Worm (Caenorhabditis elegans) whole organism, L2 larva: Measurements from ENCODE around the gene pyc-1.

Source experiments
- C34F6.9 ChIP-seq: fragments of 150-350 bp; optimal IDR thresholded peaks from 2 replicates; lab custom pipeline; 2014; ENCODE audit warnings: missing biosample characterization, missing genetic modification characterization
- F13H6.1 ChIP-seq: sonication (generic microtip); optimal IDR thresholded peaks from 2 replicates; lab custom pipeline; 2016; ENCODE audit warnings: missing genetic modification characterization, missing compliant biosample characterization
- Y55F3AM.14 ChIP-seq: fragments of 200-800 bp; sonication (Bioruptor generic); optimal IDR thresholded peaks from 2 replicates; lab custom pipeline; 2018; ENCODE audit warnings: mild to moderate bottlenecking, missing genetic modification characterization, missing compliant biosample characterization
- ZK546.5 ChIP-seq: sonication (generic microtip); optimal IDR thresholded peaks from 2 replicates; lab custom pipeline; 2017; ENCODE audit warnings: missing biosample characterization, missing genetic modification characterization
- alr-1 ChIP-seq: fragments of 150-350 bp; optimal IDR thresholded peaks from 2 replicates; lab custom pipeline; 2014; ENCODE audit warnings: missing biosample characterization, missing genetic modification characterization
- aly-2 ChIP-seq: fragments of 150-350 bp; optimal IDR thresholded peaks from 2 replicates; lab custom pipeline; 2014; ENCODE audit warnings: missing biosample characterization, missing genetic modification characterization
- ama-1 ChIP-seq: fragments of 150-350 bp; optimal IDR thresholded peaks from 2 replicates; lab custom pipeline; 2018; ENCODE audit warnings: inconsistent platforms
- blmp-1 ChIP-seq: sonication (generic microtip); optimal IDR thresholded peaks from 2 replicates; lab custom pipeline; 2017; ENCODE audit warnings: missing genetic modification characterization, mild to moderate bottlenecking, missing compliant biosample characterization, antibody characterized with exemption, moderate library complexity; ENCODE audit not compliant: insufficient read depth
- ceh-16 ChIP-seq: fragments of 150-350 bp; optimal IDR thresholded peaks from 2 replicates; lab custom pipeline; 2014; ENCODE audit warnings: missing biosample characterization, missing genetic modification characterization
- ceh-82 ChIP-seq: fragments of 150-350 bp; optimal IDR thresholded peaks from 2 replicates; lab custom pipeline; 2014; ENCODE audit warnings: missing biosample characterization, missing genetic modification characterization
- crh-2 ChIP-seq: sonication (generic microtip); optimal IDR thresholded peaks from 2 replicates; lab custom pipeline; 2017; ENCODE audit warnings: missing biosample characterization, missing genetic modification characterization
- dmd-4 ChIP-seq: sonication (generic microtip); optimal IDR thresholded peaks from 2 replicates; lab custom pipeline; 2017; ENCODE audit warnings: missing biosample characterization, missing genetic modification characterization
- elt-1 ChIP-seq: fragments of 150-350 bp; optimal IDR thresholded peaks from 2 replicates; lab custom pipeline; 2014; ENCODE audit warnings: missing biosample characterization, missing genetic modification characterization
- elt-3 ChIP-seq: sonication (generic microtip); optimal IDR thresholded peaks from 2 replicates; lab custom pipeline; 2017; ENCODE audit warnings: missing biosample characterization, missing genetic modification characterization
- fos-1 ChIP-seq: fragments of 150-350 bp; optimal IDR thresholded peaks from 2 replicates; lab custom pipeline; 2014; ENCODE audit warnings: missing biosample characterization, missing genetic modification characterization
- gmeb-1 ChIP-seq: fragments of 150-350 bp; optimal IDR thresholded peaks from 2 replicates; lab custom pipeline; 2014; ENCODE audit warnings: missing biosample characterization, missing genetic modification characterization
- lin-11 ChIP-seq: fragments of 150-350 bp; sonication (generic microtip); optimal IDR thresholded peaks from 2 replicates; lab custom pipeline; 2014; ENCODE audit warnings: missing biosample characterization, missing genetic modification characterization, inconsistent platforms, mixed read lengths
- lin-13 ChIP-seq: fragments of 150-350 bp; optimal IDR thresholded peaks from 2 replicates; lab custom pipeline; 2014; ENCODE audit warnings: missing biosample characterization, missing genetic modification reagents, missing genetic modification characterization
- lsy-2 ChIP-seq, 2 experiments: fragments of 150-350 bp in 1 of 2; sonication (generic microtip) in 1 of 2; optimal IDR thresholded peaks; 2 replicates each; lab custom pipeline; 2014 to 2017; ENCODE audit warnings: missing biosample characterization in 2 of 2, missing genetic modification characterization in 2 of 2
- mab-5 ChIP-seq: fragments of 150-350 bp; optimal IDR thresholded peaks from 2 replicates; lab custom pipeline; 2014; ENCODE audit warnings: missing biosample characterization, missing genetic modification characterization
- mbf-1 ChIP-seq: sonication (generic microtip); optimal IDR thresholded peaks from 2 replicates; lab custom pipeline; 2017; ENCODE audit warnings: missing biosample characterization, missing genetic modification characterization
- nhr-10 ChIP-seq: sonication (generic microtip); optimal IDR thresholded peaks from 2 replicates; lab custom pipeline; 2017; ENCODE audit warnings: missing biosample characterization, missing genetic modification characterization
- nhr-11 ChIP-seq: fragments of 150-350 bp; optimal IDR thresholded peaks from 2 replicates; lab custom pipeline; 2014; ENCODE audit warnings: missing biosample characterization, missing genetic modification characterization
- nhr-12 ChIP-seq: fragments of 150-350 bp; optimal IDR thresholded peaks from 2 replicates; lab custom pipeline; 2014; ENCODE audit warnings: missing biosample characterization, missing genetic modification characterization
- nhr-21 ChIP-seq: fragments of 150-350 bp; optimal IDR thresholded peaks from 2 replicates; lab custom pipeline; 2014; ENCODE audit warnings: missing biosample characterization, missing genetic modification characterization
- nhr-23 ChIP-seq: fragments of 150-350 bp; optimal IDR thresholded peaks from 2 replicates; lab custom pipeline; 2014; ENCODE audit warnings: missing biosample characterization, missing genetic modification reagents, missing genetic modification characterization
- nhr-237 ChIP-seq: fragments of 150-350 bp; optimal IDR thresholded peaks from 2 replicates; lab custom pipeline; 2014; ENCODE audit warnings: missing biosample characterization, missing genetic modification characterization
- nhr-25 ChIP-seq: fragments of 150-350 bp; sonication (generic microtip); optimal IDR thresholded peaks from 3 replicates; lab custom pipeline; 2014; ENCODE audit warnings: missing biosample characterization, missing genetic modification characterization
- nhr-6 ChIP-seq: fragments of 150-350 bp; optimal IDR thresholded peaks from 2 replicates; lab custom pipeline; 2014; ENCODE audit warnings: missing biosample characterization, missing genetic modification characterization
- nhr-77 ChIP-seq: fragments of 150-350 bp; optimal IDR thresholded peaks from 2 replicates; lab custom pipeline; 2014; ENCODE audit warnings: missing biosample characterization, missing genetic modification characterization
- peb-1 ChIP-seq: fragments of 150-350 bp; optimal IDR thresholded peaks from 2 replicates; lab custom pipeline; 2014; ENCODE audit warnings: missing biosample characterization, missing genetic modification characterization
- sem-4 ChIP-seq: fragments of 150-350 bp; optimal IDR thresholded peaks from 2 replicates; lab custom pipeline; 2014; ENCODE audit warnings: missing biosample characterization, missing genetic modification reagents, missing genetic modification characterization
- skn-1 ChIP-seq: sonication (generic microtip); optimal IDR thresholded peaks from 2 replicates; lab custom pipeline; 2017; ENCODE audit warnings: missing biosample characterization, missing genetic modification characterization
- sma-3 ChIP-seq: sonication (generic microtip); optimal IDR thresholded peaks from 2 replicates; lab custom pipeline; 2016; ENCODE audit warnings: missing genetic modification reagents, missing genetic modification characterization, missing compliant biosample characterization
- sma-9 ChIP-seq, 2 experiments: fragments of 150-350 bp in 1 of 2; sonication (generic microtip) in 1 of 2; optimal IDR thresholded peaks; 2 replicates each; lab custom pipeline; 2014 to 2016; ENCODE audit warnings: missing genetic modification characterization in 2 of 2, mild to moderate bottlenecking in 1 of 2, missing biosample characterization in 1 of 2, missing compliant biosample characterization in 1 of 2, missing genetic modification reagents in 1 of 2, moderate library complexity in 1 of 2
- snpc-4 ChIP-seq: fragments of 150-350 bp; optimal IDR thresholded peaks from 2 replicates; lab custom pipeline; 2014; ENCODE audit warnings: missing biosample characterization, missing genetic modification characterization
- unc-39 ChIP-seq: fragments of 150-350 bp; optimal IDR thresholded peaks from 2 replicates; lab custom pipeline; 2014; ENCODE audit warnings: missing biosample characterization, missing genetic modification characterization
- zag-1 ChIP-seq: fragments of 150-350 bp; optimal IDR thresholded peaks from 2 replicates; lab custom pipeline; 2014; ENCODE audit warnings: missing biosample characterization, missing genetic modification characterization
- ztf-1 ChIP-seq: fragments of 200-800 bp; sonication (Bioruptor generic); conservative IDR thresholded peaks from 2 replicates; pipeline ENCODE4 v1.3.6; 2022; ENCODE audit warnings: missing genetic modification characterization, missing compliant biosample characterization
- ztf-11 ChIP-seq: sonication (generic microtip); optimal IDR thresholded peaks from 2 replicates; lab custom pipeline; 2017; ENCODE audit warnings: missing biosample characterization, missing genetic modification characterization
- ztf-4 ChIP-seq: fragments of 150-350 bp; optimal IDR thresholded peaks from 2 replicates; lab custom pipeline; 2014; ENCODE audit warnings: missing biosample characterization, missing genetic modification characterization

pyc-1 gene

DNA sequence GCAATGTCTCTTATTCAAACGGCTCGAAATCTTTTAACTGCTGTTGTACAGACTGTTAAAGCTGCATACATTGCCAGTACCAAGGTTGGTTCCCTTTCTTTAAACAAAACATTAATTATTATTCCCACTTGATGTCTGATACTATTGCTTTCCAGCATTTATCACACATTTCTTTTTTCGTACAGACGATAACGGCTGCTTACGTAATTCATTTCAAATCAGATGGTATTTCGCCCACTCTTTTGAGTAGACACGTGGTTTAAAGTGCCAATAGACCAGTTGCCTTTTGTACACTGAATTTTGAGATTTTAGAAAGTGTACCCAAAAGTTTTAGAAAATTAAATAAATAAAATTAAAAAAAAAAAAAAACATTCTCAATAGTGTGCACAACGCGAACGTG lies 27.1 kb upstream of the pyc-1 start:
- TF ChIP-seq lin-13 (GFP tag; lab: Kevin White, UChicago) (no peak), ztf-4 (no peak), ceh-16 (tag; lab: Kevin White, UChicago) (no peak), dmd-4 (tag; lab: Kevin White, UChicago) (no peak), gmeb-1 (tag; lab: Kevin White, UChicago) (no peak), sma-9 (GFP tag; optimal IDR thresholded peaks at IDR 0.05; lab: Kevin White, UChicago) (peak; percentile 49), sma-9 (tag; optimal IDR thresholded peaks at IDR 0.05; lab: Kevin White, UChicago) (no peak), crh-2 (tag; lab: Kevin White, UChicago) (peak; percentile 8), aly-2 (no peak), ceh-82 (no peak), zag-1 (tag; lab: Kevin White, UChicago) (no peak), alr-1 (tag; lab: Kevin White, UChicago) (no peak), fos-1 (tag; lab: Kevin White, UChicago) (peak; percentile 57), nhr-25 (tag; lab: Kevin White, UChicago) (no peak), nhr-77 (tag; lab: Kevin White, UChicago) (no peak), ztf-11 (tag; lab: Kevin White, UChicago) (no peak)
- TF ChIP-seq, all 48 proteins: peak for 3

DNA sequence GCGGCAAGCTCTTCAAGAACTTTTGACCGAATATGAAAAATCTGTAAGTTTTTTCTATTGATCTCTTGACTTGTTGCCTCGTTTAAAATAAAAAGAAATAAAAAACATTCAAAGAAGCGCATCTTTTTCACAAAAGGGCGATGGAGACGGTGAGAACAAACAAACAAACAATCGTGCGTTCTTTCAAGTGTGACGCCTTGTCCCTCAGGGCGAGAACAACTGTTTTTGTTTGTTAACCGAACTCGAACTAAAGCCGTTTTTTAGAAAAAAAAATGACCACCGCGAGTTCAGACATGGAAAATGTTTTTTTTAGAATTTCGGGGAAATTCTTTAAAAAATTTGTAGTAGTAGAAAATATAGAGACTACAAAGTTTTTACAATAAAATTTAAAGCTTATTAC lies 24.6 kb upstream of the pyc-1 start:
- TF ChIP-seq Y55F3AM.14 (GFP tag; lab: Kevin White, UChicago), result no peak
- TF ChIP-seq elt-3 (tag; lab: Kevin White, UChicago), result no peak
- TF ChIP-seq sma-3 (GFP tag; lab: Kevin White, UChicago), result no peak
- TF ChIP-seq nhr-237 (tag; lab: Kevin White, UChicago), result no peak
- no peak for TF ChIP-seq mab-5 (tag; lab: Kevin White, UChicago)
- no peak for TF ChIP-seq dmd-4 (tag; lab: Kevin White, UChicago)
- no peak for TF ChIP-seq aly-2
- TF ChIP-seq nhr-11 (tag; lab: Kevin White, UChicago), result no peak
- TF ChIP-seq snpc-4, result no peak
- TF ChIP-seq skn-1 (tag; lab: Kevin White, UChicago), result no peak
- TF ChIP-seq unc-39 (tag; lab: Kevin White, UChicago), result no peak
- no peak for TF ChIP-seq lsy-2 (tag; optimal IDR thresholded peaks at IDR 0.05; lab: Kevin White, UChicago)
- TF ChIP-seq C34F6.9 (tag; lab: Kevin White, UChicago), result no peak
- TF ChIP-seq, all 48 proteins: peak for 0

DNA sequence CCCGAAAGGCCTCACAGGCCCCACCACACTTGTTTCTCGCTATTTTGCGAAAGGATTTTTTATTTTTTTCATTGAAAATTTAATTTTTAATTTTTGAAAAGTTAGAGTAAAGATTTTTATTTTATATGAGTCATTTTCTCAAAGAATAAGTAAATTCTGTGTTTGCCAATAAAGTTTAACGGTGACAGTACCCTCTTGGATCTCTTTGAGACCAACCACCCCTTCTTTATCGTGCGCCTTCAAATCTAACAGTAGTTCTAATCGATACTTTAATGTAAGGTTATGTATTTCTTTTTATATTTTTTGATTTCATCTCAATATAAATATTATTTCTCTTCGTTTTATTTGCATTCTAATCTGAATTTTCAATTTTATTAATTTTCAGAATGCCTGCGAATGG lies 23.2 kb upstream of the pyc-1 start, which contains the start of gene hmp-1:
hmp-1 (plus strand) TSS at position 380 of the 400 bp plus-strand sequence.
- no peak for TF ChIP-seq mbf-1
- no peak for TF ChIP-seq zag-1 (tag; lab: Kevin White, UChicago)
- TF ChIP-seq ama-1 (lab: Kevin White, UChicago), result no peak
- no peak for TF ChIP-seq alr-1 (tag; lab: Kevin White, UChicago)
- no peak for TF ChIP-seq sem-4 (tag; lab: Kevin White, UChicago)
- no peak for TF ChIP-seq nhr-12 (tag; lab: Kevin White, UChicago)
- no peak for TF ChIP-seq ztf-4
- TF ChIP-seq snpc-4, result no peak
- TF ChIP-seq fos-1 (tag; lab: Kevin White, UChicago), result no peak
- no peak for TF ChIP-seq elt-3 (tag; lab: Kevin White, UChicago)
- TF ChIP-seq elt-1 (tag; lab: Kevin White, UChicago), result no peak
- no peak for TF ChIP-seq ZK546.5 (tag; lab: Kevin White, UChicago)
- no peak for TF ChIP-seq C34F6.9 (tag; lab: Kevin White, UChicago)
- TF ChIP-seq peb-1 (tag; lab: Kevin White, UChicago), result no peak
- no peak for TF ChIP-seq ceh-16 (tag; lab: Kevin White, UChicago)
- TF ChIP-seq lin-13 (GFP tag; lab: Kevin White, UChicago), result no peak
- no peak for TF ChIP-seq nhr-23 (tag; lab: Kevin White, UChicago)
- no peak for TF ChIP-seq unc-39 (tag; lab: Kevin White, UChicago)
- no peak for TF ChIP-seq nhr-6 (tag; lab: Kevin White, UChicago)

DNA sequence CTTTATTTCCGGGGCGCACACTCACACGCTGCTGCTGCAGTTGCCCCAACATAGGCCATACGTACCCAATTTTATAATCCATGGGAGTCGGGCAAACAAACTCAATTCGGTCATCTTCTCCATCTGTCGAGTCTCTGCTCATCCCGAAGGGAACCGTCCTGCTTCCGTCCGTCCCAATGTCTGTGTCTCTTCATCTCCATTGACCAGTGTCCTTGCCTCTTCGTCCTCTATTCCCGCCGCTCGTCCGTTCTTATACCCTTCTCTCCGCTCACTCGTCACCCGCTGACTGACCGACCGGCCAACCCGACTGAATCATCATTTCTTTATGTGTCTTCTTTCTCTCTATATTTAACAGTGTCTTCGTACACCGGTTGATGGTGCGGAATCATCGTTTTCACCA lies 22.5 kb upstream of the pyc-1 start:
- peak in 1 of 2 experiments; percentile 38 for TF ChIP-seq lsy-2 (tag; optimal IDR thresholded peaks at IDR 0.05; lab: Kevin White, UChicago)
- TF ChIP-seq ceh-16 (tag; lab: Kevin White, UChicago), result no peak
- TF ChIP-seq nhr-77 (tag; lab: Kevin White, UChicago), result no peak
- TF ChIP-seq gmeb-1 (tag; lab: Kevin White, UChicago), result no peak
- no peak for TF ChIP-seq ztf-1 (GFP tag; lab: Robert Waterston, UW)
- no peak for TF ChIP-seq nhr-12 (tag; lab: Kevin White, UChicago)
- TF ChIP-seq lin-11 (tag; lab: Kevin White, UChicago), result no peak
- TF ChIP-seq nhr-21 (tag; lab: Kevin White, UChicago), result no peak
- no peak for TF ChIP-seq nhr-10 (tag; lab: Kevin White, UChicago)
- TF ChIP-seq ztf-11 (tag; lab: Kevin White, UChicago), result no peak
- TF ChIP-seq unc-39 (tag; lab: Kevin White, UChicago), result no peak
- TF ChIP-seq peb-1 (tag; lab: Kevin White, UChicago), result no peak
- no peak for TF ChIP-seq nhr-237 (tag; lab: Kevin White, UChicago)
- TF ChIP-seq fos-1 (tag; lab: Kevin White, UChicago), result peak; percentile 96
- peak; percentile 55 for TF ChIP-seq C34F6.9 (tag; lab: Kevin White, UChicago)
- no peak for TF ChIP-seq ZK546.5 (tag; lab: Kevin White, UChicago)
- peak; percentile 3 for TF ChIP-seq sma-3 (GFP tag; lab: Kevin White, UChicago)
- TF ChIP-seq nhr-25 (tag; lab: Kevin White, UChicago), result no peak
- no peak for TF ChIP-seq elt-3 (tag; lab: Kevin White, UChicago)
- TF ChIP-seq lin-13 (GFP tag; lab: Kevin White, UChicago), result no peak
- no peak for TF ChIP-seq ceh-82
- no peak for TF ChIP-seq ama-1 (lab: Kevin White, UChicago)
- TF ChIP-seq F13H6.1 (tag; lab: Kevin White, UChicago), result peak; percentile 52
- no peak for TF ChIP-seq dmd-4 (tag; lab: Kevin White, UChicago)
- TF ChIP-seq Y55F3AM.14 (GFP tag; lab: Kevin White, UChicago), result no peak
- no peak for TF ChIP-seq aly-2
- peak; percentile 49 for TF ChIP-seq sem-4 (tag; lab: Kevin White, UChicago)
- TF ChIP-seq zag-1 (tag; lab: Kevin White, UChicago), result no peak
- TF ChIP-seq nhr-23 (tag; lab: Kevin White, UChicago), result no peak
- TF ChIP-seq skn-1 (tag; lab: Kevin White, UChicago), result no peak
- TF ChIP-seq elt-1 (tag; lab: Kevin White, UChicago), result no peak
- TF ChIP-seq blmp-1 (tag; lab: Kevin White, UChicago), result no peak
- peak; percentile 19 for TF ChIP-seq snpc-4
- TF ChIP-seq ztf-4, result no peak
- no peak for TF ChIP-seq mbf-1
